Fruit fly (Drosophila melanogaster) whole organism, embryonic: ENCODE measurements around the gene CG15891.

Source experiments
- BtbVII ChIP-seq: fragments of 200-800 bp; sonication (Bioruptor generic); optimal IDR thresholded peaks from 3 replicates; lab custom pipeline; 2017; ENCODE audit warnings: missing biosample characterization, mild to moderate bottlenecking, missing genetic modification characterization
- CG10147 ChIP-seq: fragments of 200-800 bp; sonication (Bioruptor generic); optimal IDR thresholded peaks from 2 replicates; lab custom pipeline; 2019; ENCODE audit warnings: missing biosample characterization, mild to moderate bottlenecking, missing genetic modification characterization, moderate library complexity
- CG11247 ChIP-seq: fragments of 200-800 bp; sonication (Bioruptor generic); IDR thresholded peaks from 2 replicates; pipeline ENCODE4 v1.3.6; 2022; ENCODE audit warnings: missing biosample characterization, missing genetic modification characterization
- CG11504 ChIP-seq: fragments of 200-800 bp; sonication (Bioruptor generic); optimal IDR thresholded peaks from 3 replicates; lab custom pipeline; 2019; ENCODE audit warnings: missing biosample characterization, mild to moderate bottlenecking, missing genetic modification characterization, moderate library complexity
- CG11695 ChIP-seq: fragments of 200-800 bp; sonication (Bioruptor generic); IDR thresholded peaks from 3 replicates; pipeline ENCODE4 v1.3.6; 2022; ENCODE audit warnings: missing biosample characterization, missing genetic modification characterization
- CG14965 ChIP-seq: fragments of 200-800 bp; sonication (Bioruptor generic); optimal IDR thresholded peaks from 2 replicates; lab custom pipeline; 2016; ENCODE audit warnings: missing biosample characterization, missing genetic modification characterization, borderline replicate concordance
- CG1602 ChIP-seq: fragments of 200-800 bp; sonication (Bioruptor generic); optimal IDR thresholded peaks from 3 replicates; lab custom pipeline; 2016; ENCODE audit warnings: missing biosample characterization, missing genetic modification characterization
- CG16863 ChIP-seq: fragments of 200-800 bp; sonication (Bioruptor generic); optimal IDR thresholded peaks from 3 replicates; lab custom pipeline; 2016; ENCODE audit warnings: missing biosample characterization, missing genetic modification characterization
- CG17359 ChIP-seq: fragments of 200-800 bp; sonication (Bioruptor generic); optimal IDR thresholded peaks from 3 replicates; lab custom pipeline; 2018; ENCODE audit warnings: missing biosample characterization, mild to moderate bottlenecking, missing genetic modification characterization, moderate library complexity
- CG17829 ChIP-seq: fragments of 200-800 bp; optimal IDR thresholded peaks from 2 replicates; lab custom pipeline; 2019; ENCODE audit warnings: missing biosample characterization, mild to moderate bottlenecking, missing genetic modification characterization, moderate library complexity
- CG2712 ChIP-seq: fragments of 200-800 bp; optimal IDR thresholded peaks from 3 replicates; lab custom pipeline; 2019; ENCODE audit warnings: missing biosample characterization, mild to moderate bottlenecking, missing genetic modification characterization, moderate library complexity
- CG3726 ChIP-seq: fragments of 200-800 bp; sonication (Bioruptor generic); IDR thresholded peaks from 3 replicates; pipeline ENCODE4, ENCODE4 v1.3.6; 2022; ENCODE audit warnings: missing biosample characterization, missing genetic modification characterization
- CG43689 ChIP-seq: fragments of 200-800 bp; sonication (Bioruptor generic); IDR thresholded peaks from 2 replicates; pipeline ENCODE4 v1.3.6; 2022; ENCODE audit warnings: missing biosample characterization, missing genetic modification characterization
- CG4424 ChIP-seq: fragments of 200-800 bp; sonication (Bioruptor generic); optimal IDR thresholded peaks from 3 replicates; lab custom pipeline; 2016; ENCODE audit warnings: missing biosample characterization, missing genetic modification characterization
- CG6654 ChIP-seq: fragments of 200-800 bp; sonication (Bioruptor generic); optimal IDR thresholded peaks from 2 replicates; lab custom pipeline; 2017; ENCODE audit warnings: missing biosample characterization, mild to moderate bottlenecking, missing genetic modification characterization
- CG6689 ChIP-seq: fragments of 200-800 bp; sonication (Bioruptor generic); IDR thresholded peaks from 2 replicates; pipeline ENCODE4 v1.3.6; 2022; ENCODE audit warnings: missing biosample characterization, missing genetic modification characterization
- CG7372 ChIP-seq: fragments of 200-800 bp; sonication (Bioruptor generic); IDR thresholded peaks from 2 replicates; pipeline ENCODE4 v1.3.6; 2022; ENCODE audit warnings: missing biosample characterization, missing genetic modification characterization
- CG7839 ChIP-seq: fragments of 200-800 bp; sonication (Bioruptor generic); optimal IDR thresholded peaks from 3 replicates; lab custom pipeline; 2018; ENCODE audit warnings: missing biosample characterization, mild to moderate bottlenecking, missing genetic modification characterization, moderate library complexity
- CG8089 ChIP-seq: fragments of 200-800 bp; sonication (Bioruptor generic); optimal IDR thresholded peaks from 3 replicates; lab custom pipeline; 2016; ENCODE audit warnings: missing biosample characterization, missing genetic modification characterization
- CG8359 ChIP-seq: fragments of 200-800 bp; sonication (Bioruptor generic); optimal IDR thresholded peaks from 2 replicates; lab custom pipeline; 2017; ENCODE audit warnings: missing biosample characterization, mild to moderate bottlenecking, missing genetic modification characterization, borderline replicate concordance
- CG8388 ChIP-seq: fragments of 200-800 bp; sonication (Bioruptor generic); optimal IDR thresholded peaks from 2 replicates; lab custom pipeline; 2019; ENCODE audit warnings: missing biosample characterization, mild to moderate bottlenecking, missing genetic modification characterization, moderate library complexity
- CoRest ChIP-seq: fragments of 200-800 bp; sonication (Bioruptor generic); optimal IDR thresholded peaks from 3 replicates; lab custom pipeline; 2018; ENCODE audit warnings: missing biosample characterization, mild to moderate bottlenecking, missing genetic modification characterization, moderate library complexity
- Dip2 ChIP-seq: fragments of 200-800 bp; sonication (Bioruptor generic); IDR thresholded peaks from 2 replicates; pipeline ENCODE4 v1.3.6; 2022; ENCODE audit warnings: missing biosample characterization, missing genetic modification characterization
- Dip3 ChIP-seq: fragments of 200-800 bp; sonication (Bioruptor generic); optimal IDR thresholded peaks from 3 replicates; lab custom pipeline; 2016; ENCODE audit warnings: missing biosample characterization, missing genetic modification characterization
- Drgx ChIP-seq: fragments of 200-800 bp; sonication (Bioruptor generic); IDR thresholded peaks from 2 replicates; pipeline ENCODE4 v1.3.6; 2022; ENCODE audit warnings: missing biosample characterization, missing genetic modification characterization
- H15 ChIP-seq: fragments of 200-800 bp; sonication (Bioruptor generic); IDR thresholded peaks from 3 replicates; pipeline ENCODE4 v1.3.6; 2022; ENCODE audit warnings: missing biosample characterization, missing genetic modification characterization
- HLH3B ChIP-seq: fragments of 200-800 bp; sonication (Bioruptor generic); IDR thresholded peaks from 2 replicates; pipeline ENCODE4 v1.3.6; 2022; ENCODE audit warnings: missing biosample characterization, missing genetic modification characterization
- Hmx ChIP-seq: fragments of 200-800 bp; sonication (Bioruptor generic); optimal IDR thresholded peaks from 2 replicates; lab custom pipeline; 2016; ENCODE audit warnings: missing biosample characterization, missing genetic modification characterization
- MBD-R2 ChIP-seq: fragments of 200-800 bp; sonication (Bioruptor generic); IDR thresholded peaks from 2 replicates; pipeline ENCODE4 v1.3.6; 2022; ENCODE audit warnings: missing biosample characterization, missing genetic modification characterization
- MESR4 ChIP-seq: fragments of 200-800 bp; sonication (Bioruptor generic); optimal IDR thresholded peaks from 2 replicates; lab custom pipeline; 2018; ENCODE audit warnings: missing biosample characterization, mild to moderate bottlenecking, missing genetic modification characterization, moderate library complexity
- NC2β ChIP-seq: fragments of 200-800 bp; sonication (Bioruptor generic); optimal IDR thresholded peaks from 2 replicates; lab custom pipeline; 2016; ENCODE audit warnings: missing biosample characterization, missing genetic modification characterization
- NFAT ChIP-seq: fragments of 200-800 bp; sonication (Bioruptor generic); IDR thresholded peaks from 2 replicates; pipeline ENCODE4 v1.3.6; 2022; ENCODE audit warnings: missing biosample characterization, missing genetic modification characterization
- Pdp1 ChIP-seq, 2 experiments: fragments of 200-800 bp; sonication (Bioruptor generic); optimal IDR thresholded peaks; 3 replicates each; lab custom pipeline; 2016; ENCODE audit warnings: missing biosample characterization in 2 of 2, missing genetic modification characterization in 2 of 2, mild to moderate bottlenecking in 1 of 2, moderate library complexity in 1 of 2
- Side ChIP-seq: fragments of 200-800 bp; sonication (Bioruptor generic); optimal IDR thresholded peaks from 2 replicates; lab custom pipeline; 2016; ENCODE audit warnings: missing biosample characterization, missing genetic modification characterization
- Taf1 ChIP-seq: fragments of 200-800 bp; sonication (Bioruptor generic); IDR thresholded peaks from 2 replicates; pipeline ENCODE4 v1.3.6; 2022; ENCODE audit warnings: missing biosample characterization, missing genetic modification characterization
- az2 ChIP-seq: fragments of 200-800 bp; sonication (Bioruptor generic); optimal IDR thresholded peaks from 3 replicates; lab custom pipeline; 2016; ENCODE audit warnings: missing biosample characterization, missing genetic modification characterization
- bowl ChIP-seq: fragments of 200-800 bp; sonication (Bioruptor generic); IDR thresholded peaks from 2 replicates; pipeline ENCODE4 v1.3.6; 2022; ENCODE audit warnings: missing biosample characterization, missing genetic modification characterization
- cwo ChIP-seq: fragments of 200-800 bp; sonication (Bioruptor generic); optimal IDR thresholded peaks from 3 replicates; lab custom pipeline; 2017; ENCODE audit warnings: missing biosample characterization, missing genetic modification characterization, mild to moderate bottlenecking, moderate library complexity, missing genetic modification reagents
- fd3F ChIP-seq: fragments of 200-800 bp; sonication (Bioruptor generic); optimal IDR thresholded peaks from 2 replicates; lab custom pipeline; 2018; ENCODE audit warnings: missing biosample characterization, mild to moderate bottlenecking, missing genetic modification characterization, moderate library complexity
- gcm ChIP-seq: fragments of 200-800 bp; sonication (Bioruptor generic); optimal IDR thresholded peaks from 2 replicates; lab custom pipeline; 2019; ENCODE audit warnings: missing biosample characterization, mild to moderate bottlenecking, missing genetic modification characterization, moderate library complexity
- gem ChIP-seq: fragments of 200-800 bp; sonication (Bioruptor generic); optimal IDR thresholded peaks from 2 replicates; lab custom pipeline; 2019; ENCODE audit warnings: missing biosample characterization, mild to moderate bottlenecking, missing genetic modification characterization, moderate library complexity
- hkb ChIP-seq, 2 experiments: fragments of 200-800 bp in 1 of 2; fragments of >200 bp in 1 of 2; sonication (Bioruptor generic) in 1 of 2; IDR thresholded peaks in 1 of 2; optimal IDR thresholded peaks in 1 of 2; 2 replicates each; pipeline versions ENCODE4 v1.3.6 to Lab custom; 2017 to 2022; ENCODE audit warnings: missing biosample characterization in 1 of 2, missing genetic modification characterization in 1 of 2
- jigr1 ChIP-seq: fragments of 200-800 bp; sonication (Bioruptor generic); IDR thresholded peaks from 3 replicates; pipeline ENCODE4 v1.3.6; 2022; ENCODE audit warnings: missing biosample characterization, missing genetic modification characterization
- lov ChIP-seq, 2 experiments: fragments of 200-800 bp in 1 of 2; fragments of >200 bp in 1 of 2; sonication (Bioruptor generic) in 1 of 2; IDR thresholded peaks in 1 of 2; optimal IDR thresholded peaks in 1 of 2; 2 replicates in 1 of 2; 3 replicates in 1 of 2; pipeline versions ENCODE4 v1.3.6 to Lab custom; 2017 to 2022; ENCODE audit warnings: missing biosample characterization in 1 of 2, missing genetic modification characterization in 1 of 2
- org-1 ChIP-seq: fragments of 200-800 bp; sonication (Bioruptor generic); optimal IDR thresholded peaks from 2 replicates; lab custom pipeline; 2017; ENCODE audit warnings: missing biosample characterization, missing genetic modification characterization
- pb ChIP-seq: fragments of 200-800 bp; sonication (Bioruptor generic); optimal IDR thresholded peaks from 3 replicates; lab custom pipeline; 2016; ENCODE audit warnings: missing biosample characterization, missing genetic modification characterization
- sens-2 ChIP-seq: fragments of 200-800 bp; sonication (Bioruptor generic); IDR thresholded peaks from 2 replicates; pipeline ENCODE4 v1.3.6; 2022; ENCODE audit warnings: missing biosample characterization, missing genetic modification characterization
- stc ChIP-seq: fragments of 200-800 bp; sonication (Bioruptor generic); IDR thresholded peaks from 2 replicates; pipeline ENCODE4 v1.3.6; 2022; ENCODE audit warnings: missing biosample characterization, missing genetic modification characterization
- tgo ChIP-seq: fragments of 200-800 bp; sonication (Bioruptor generic); IDR thresholded peaks from 3 replicates; pipeline ENCODE4 v1.3.6; 2022; ENCODE audit warnings: missing biosample characterization, missing genetic modification characterization

CG15891 gene

dm6 chrX:6339970-6340548 lies 44.9 kb upstream of the CG15891 start (continued):
- TF ChIP-seq Dip3 (peak; percentile 51), CG14965 (GFP tag; lab: Kevin White, UChicago) (no peak), tgo (GFP tag; lab: Robert Waterston, UW) (peak; percentile 68), MESR4 (GFP tag; lab: Kevin White, UChicago) (no peak), CoRest (peak; percentile 22), CG16863 (GFP tag; lab: Kevin White, UChicago) (no peak), CG11247 (GFP tag; lab: Robert Waterston, UW) (peak; percentile 56; the same call in 1 of the 2 replicates), Pdp1 (GFP tag; optimal IDR thresholded peaks at IDR 0.05; lab: Kevin White, UChicago) (peak; percentile 25 to 51), pb (GFP tag; lab: Kevin White, UChicago) (peak; percentile 28), cwo (GFP tag; lab: Kevin White, UChicago) (peak; percentile 90), Drgx (peak; percentile 71), CG1602 (GFP tag; lab: Kevin White, UChicago) (peak; percentile 29), BtbVII (GFP tag; lab: Kevin White, UChicago) (peak; percentile 6), lov (optimal IDR thresholded peaks at IDR 0.05; lab: Kevin White, UChicago) (no peak), lov (GFP tag; IDR thresholded peaks at IDR 0.05; lab: Robert Waterston, UW) (no peak), CG10147 (peak; percentile 16), NC2β (GFP tag; lab: Kevin White, UChicago) (peak; percentile 16), CG8089 (GFP tag; lab: Kevin White, UChicago) (no peak), CG8388 (GFP tag; lab: Kevin White, UChicago) (peak; percentile 48), Side (GFP tag; lab: Kevin White, UChicago) (no peak), gcm (peak; percentile 24), Taf1 (no peak), az2 (GFP tag; lab: Kevin White, UChicago) (peak; percentile 2), hkb (optimal IDR thresholded peaks at IDR 0.05; lab: Kevin White, UChicago) (no peak), hkb (GFP tag; IDR thresholded peaks at IDR 0.05; lab: Robert Waterston, UW) (peak; percentile 48; the same call in 1 of the 2 replicates), Dip2 (no peak), org-1 (GFP tag; lab: Kevin White, UChicago) (peak; percentile 24), H15 (0 out of 3 replicates have a peak, but pooled peaks have one; percentile 56), MBD-R2 (GFP tag; lab: Robert Waterston, UW) (0 out of 2 replicates have a peak, but pooled peaks have one; percentile 8), sens-2 (GFP tag; lab: Robert Waterston, UW) (peak; percentile 43; the same call in 1 of the 2 replicates), CG43689 (GFP tag; lab: Robert Waterston, UW) (no peak), fd3F (GFP tag; lab: Kevin White, UChicago) (peak; percentile 20), CG17829 (tag; lab: Kevin White, UChicago) (peak; percentile 46), bowl (GFP tag; lab: Robert Waterston, UW) (no peak), stc (GFP tag; lab: Robert Waterston, UW) (peak; percentile 61), CG11504 (peak; percentile 52), CG7839 (tag; lab: Kevin White, UChicago) (peak; percentile 68), CG6654 (GFP tag; lab: Kevin White, UChicago) (no peak), CG11695 (GFP tag; lab: Robert Waterston, UW) (peak; percentile 67; the same call in 2 of the 3 replicates), jigr1 (GFP tag; lab: Robert Waterston, UW) (no peak), Hmx (GFP tag; lab: Kevin White, UChicago) (peak; percentile 20), NFAT (GFP tag; lab: Robert Waterston, UW) (peak; percentile 50), CG3726 (GFP tag; lab: Robert Waterston, UW) (0 out of 3 replicates have a peak, but pooled peaks have one; percentile 37), CG7372 (GFP tag; lab: Robert Waterston, UW) (no peak), HLH3B (GFP tag; lab: Robert Waterston, UW) (peak; percentile 60; the same call in 1 of the 2 replicates), CG17359 (peak; percentile 78), gem (tag; lab: Kevin White, UChicago) (peak; percentile 71), CG6689 (GFP tag; lab: Robert Waterston, UW) (peak; percentile 71), CG4424 (GFP tag; lab: Kevin White, UChicago) (peak; percentile 11), CG2712 (tag; lab: Kevin White, UChicago) (peak; percentile 66), CG8359 (GFP tag; lab: Kevin White, UChicago) (no peak)
